Worm (Caenorhabditis elegans) whole organism, L2 larva: Measurements from ENCODE around the gene F37B12.3.

ENCODE experiments used
- C34F6.9 ChIP-seq: fragments of 150-350 bp; optimal IDR thresholded peaks from 2 replicates; lab custom pipeline; 2014; ENCODE audit warnings: missing biosample characterization, missing genetic modification characterization
- F13H6.1 ChIP-seq: sonication (generic microtip); optimal IDR thresholded peaks from 2 replicates; lab custom pipeline; 2016; ENCODE audit warnings: missing genetic modification characterization, missing compliant biosample characterization
- Y55F3AM.14 ChIP-seq: fragments of 200-800 bp; sonication (Bioruptor generic); optimal IDR thresholded peaks from 2 replicates; lab custom pipeline; 2018; ENCODE audit warnings: mild to moderate bottlenecking, missing genetic modification characterization, missing compliant biosample characterization
- alr-1 ChIP-seq: fragments of 150-350 bp; optimal IDR thresholded peaks from 2 replicates; lab custom pipeline; 2014; ENCODE audit warnings: missing biosample characterization, missing genetic modification characterization
- aly-2 ChIP-seq: fragments of 150-350 bp; optimal IDR thresholded peaks from 2 replicates; lab custom pipeline; 2014; ENCODE audit warnings: missing biosample characterization, missing genetic modification characterization
- blmp-1 ChIP-seq: sonication (generic microtip); optimal IDR thresholded peaks from 2 replicates; lab custom pipeline; 2017; ENCODE audit warnings: missing genetic modification characterization, mild to moderate bottlenecking, missing compliant biosample characterization, antibody characterized with exemption, moderate library complexity; ENCODE audit not compliant: insufficient read depth
- ceh-16 ChIP-seq: fragments of 150-350 bp; optimal IDR thresholded peaks from 2 replicates; lab custom pipeline; 2014; ENCODE audit warnings: missing biosample characterization, missing genetic modification characterization
- ceh-82 ChIP-seq: fragments of 150-350 bp; optimal IDR thresholded peaks from 2 replicates; lab custom pipeline; 2014; ENCODE audit warnings: missing biosample characterization, missing genetic modification characterization
- egl-27 ChIP-seq: sonication (generic microtip); optimal IDR thresholded peaks from 3 replicates; lab custom pipeline; 2017; ENCODE audit warnings: missing biosample characterization, missing genetic modification reagents, missing genetic modification characterization
- elt-3 ChIP-seq: sonication (generic microtip); optimal IDR thresholded peaks from 2 replicates; lab custom pipeline; 2017; ENCODE audit warnings: missing biosample characterization, missing genetic modification characterization
- fos-1 ChIP-seq: fragments of 150-350 bp; optimal IDR thresholded peaks from 2 replicates; lab custom pipeline; 2014; ENCODE audit warnings: missing biosample characterization, missing genetic modification characterization
- gmeb-1 ChIP-seq: fragments of 150-350 bp; optimal IDR thresholded peaks from 2 replicates; lab custom pipeline; 2014; ENCODE audit warnings: missing biosample characterization, missing genetic modification characterization
- lin-11 ChIP-seq: fragments of 150-350 bp; sonication (generic microtip); optimal IDR thresholded peaks from 2 replicates; lab custom pipeline; 2014; ENCODE audit warnings: missing biosample characterization, missing genetic modification characterization, inconsistent platforms, mixed read lengths
- lin-13 ChIP-seq: fragments of 150-350 bp; optimal IDR thresholded peaks from 2 replicates; lab custom pipeline; 2014; ENCODE audit warnings: missing biosample characterization, missing genetic modification reagents, missing genetic modification characterization
- lsy-2 ChIP-seq, 2 experiments: fragments of 150-350 bp in 1 of 2; sonication (generic microtip) in 1 of 2; optimal IDR thresholded peaks; 2 replicates each; lab custom pipeline; 2014 to 2017; ENCODE audit warnings: missing biosample characterization in 2 of 2, missing genetic modification characterization in 2 of 2
- mdl-1 ChIP-seq, 2 experiments: fragments of 150-350 bp in 1 of 2; sonication (generic microtip) in 1 of 2; optimal IDR thresholded peaks; 2 replicates each; lab custom pipeline; 2017; ENCODE audit warnings: missing biosample characterization in 2 of 2, missing genetic modification characterization in 2 of 2
- nhr-10 ChIP-seq: sonication (generic microtip); optimal IDR thresholded peaks from 2 replicates; lab custom pipeline; 2017; ENCODE audit warnings: missing biosample characterization, missing genetic modification characterization
- nhr-12 ChIP-seq: fragments of 150-350 bp; optimal IDR thresholded peaks from 2 replicates; lab custom pipeline; 2014; ENCODE audit warnings: missing biosample characterization, missing genetic modification characterization
- nhr-129 ChIP-seq: fragments of 150-350 bp; optimal IDR thresholded peaks from 2 replicates; lab custom pipeline; 2014; ENCODE audit warnings: missing biosample characterization, missing genetic modification characterization
- nhr-21 ChIP-seq: fragments of 150-350 bp; optimal IDR thresholded peaks from 2 replicates; lab custom pipeline; 2014; ENCODE audit warnings: missing biosample characterization, missing genetic modification characterization
- nhr-23 ChIP-seq: fragments of 150-350 bp; optimal IDR thresholded peaks from 2 replicates; lab custom pipeline; 2014; ENCODE audit warnings: missing biosample characterization, missing genetic modification reagents, missing genetic modification characterization
- nhr-237 ChIP-seq: fragments of 150-350 bp; optimal IDR thresholded peaks from 2 replicates; lab custom pipeline; 2014; ENCODE audit warnings: missing biosample characterization, missing genetic modification characterization
- nhr-25 ChIP-seq: fragments of 150-350 bp; sonication (generic microtip); optimal IDR thresholded peaks from 3 replicates; lab custom pipeline; 2014; ENCODE audit warnings: missing biosample characterization, missing genetic modification characterization
- nhr-6 ChIP-seq: fragments of 150-350 bp; optimal IDR thresholded peaks from 2 replicates; lab custom pipeline; 2014; ENCODE audit warnings: missing biosample characterization, missing genetic modification characterization
- nhr-77 ChIP-seq: fragments of 150-350 bp; optimal IDR thresholded peaks from 2 replicates; lab custom pipeline; 2014; ENCODE audit warnings: missing biosample characterization, missing genetic modification characterization
- peb-1 ChIP-seq: fragments of 150-350 bp; optimal IDR thresholded peaks from 2 replicates; lab custom pipeline; 2014; ENCODE audit warnings: missing biosample characterization, missing genetic modification characterization
- sma-9 ChIP-seq, 2 experiments: fragments of 150-350 bp in 1 of 2; sonication (generic microtip) in 1 of 2; optimal IDR thresholded peaks; 2 replicates each; lab custom pipeline; 2014 to 2016; ENCODE audit warnings: missing genetic modification characterization in 2 of 2, mild to moderate bottlenecking in 1 of 2, missing biosample characterization in 1 of 2, missing compliant biosample characterization in 1 of 2, missing genetic modification reagents in 1 of 2, moderate library complexity in 1 of 2
- snpc-4 ChIP-seq: fragments of 150-350 bp; optimal IDR thresholded peaks from 2 replicates; lab custom pipeline; 2014; ENCODE audit warnings: missing biosample characterization, missing genetic modification characterization
- unc-39 ChIP-seq: fragments of 150-350 bp; optimal IDR thresholded peaks from 2 replicates; lab custom pipeline; 2014; ENCODE audit warnings: missing biosample characterization, missing genetic modification characterization
- unc-55 ChIP-seq: fragments of 150-350 bp; sonication (generic microtip); optimal IDR thresholded peaks from 3 replicates; lab custom pipeline; 2014; ENCODE audit warnings: missing biosample characterization, missing genetic modification reagents, missing genetic modification characterization
- zag-1 ChIP-seq: fragments of 150-350 bp; optimal IDR thresholded peaks from 2 replicates; lab custom pipeline; 2014; ENCODE audit warnings: missing biosample characterization, missing genetic modification characterization
- ztf-1 ChIP-seq: fragments of 200-800 bp; sonication (Bioruptor generic); conservative IDR thresholded peaks from 2 replicates; pipeline ENCODE4 v1.3.6; 2022; ENCODE audit warnings: missing genetic modification characterization, missing compliant biosample characterization
- ztf-11 ChIP-seq: sonication (generic microtip); optimal IDR thresholded peaks from 2 replicates; lab custom pipeline; 2017; ENCODE audit warnings: missing biosample characterization, missing genetic modification characterization

The F37B12.3 gene

ce11 chrII:9013341-9013740 lies 27.9 kb downstream of the F37B12.3 start:
- TF ChIP-seq sma-9 (GFP tag; optimal IDR thresholded peaks at IDR 0.05; lab: Kevin White, UChicago) (peak; percentile 33), sma-9 (tag; optimal IDR thresholded peaks at IDR 0.05; lab: Kevin White, UChicago) (no peak), C34F6.9 (tag; lab: Kevin White, UChicago) (peak; percentile 18), blmp-1 (tag; lab: Kevin White, UChicago) (no peak), mdl-1 (tag; optimal IDR thresholded peaks at IDR 0.05; lab: Kevin White, UChicago) (peak in 1 of 2 experiments; percentile 22), peb-1 (tag; lab: Kevin White, UChicago) (no peak), nhr-129 (tag; lab: Kevin White, UChicago) (peak; percentile 37), nhr-12 (tag; lab: Kevin White, UChicago) (no peak), F13H6.1 (peak; percentile 55), lsy-2 (tag; optimal IDR thresholded peaks at IDR 0.05; lab: Kevin White, UChicago) (peak in 1 of 2 experiments; percentile 24), lin-11 (tag; lab: Kevin White, UChicago) (peak; percentile 29)

DNA sequence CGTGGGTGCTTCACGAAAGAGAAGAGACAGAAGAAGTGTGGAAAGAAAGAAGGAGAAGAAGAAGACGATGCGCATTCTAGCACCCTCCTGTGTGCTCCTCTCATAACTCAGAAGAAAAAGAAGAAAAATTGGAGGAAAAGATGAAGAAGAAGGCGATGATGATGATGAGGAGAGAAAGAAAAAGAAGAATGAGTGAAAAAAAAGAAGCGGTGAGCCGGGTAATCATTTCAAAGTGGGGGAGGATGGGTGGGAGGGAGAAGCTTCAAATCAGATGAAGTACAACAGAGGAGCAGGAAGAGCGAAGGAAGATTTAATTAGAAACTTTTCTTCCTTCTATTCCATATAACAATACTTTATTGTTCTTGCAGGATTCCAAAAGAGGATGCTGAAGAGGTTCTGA lies 30.5 kb downstream of the F37B12.3 start:
- no peak for TF ChIP-seq mdl-1 (tag; optimal IDR thresholded peaks at IDR 0.05; lab: Kevin White, UChicago)
- peak; percentile 71 for TF ChIP-seq unc-55 (GFP tag; lab: Kevin White, UChicago)
- no peak for TF ChIP-seq ceh-16
- peak; percentile 23 for TF ChIP-seq nhr-129 (tag; lab: Kevin White, UChicago)

ce11 chrII:9009976-9010702 lies 31.1 kb downstream of the F37B12.3 start:
- TF ChIP-seq lsy-2 (tag; optimal IDR thresholded peaks at IDR 0.05; lab: Kevin White, UChicago), result peak in 1 of 2 experiments; percentile 12
- peak; percentile 41 for TF ChIP-seq nhr-21 (tag; lab: Kevin White, UChicago)
- TF ChIP-seq snpc-4 (tag; lab: Kevin White, UChicago), result no peak
- TF ChIP-seq Y55F3AM.14 (GFP tag; lab: Kevin White, UChicago), result peak; percentile 4
- no peak for TF ChIP-seq ceh-82

DNA sequence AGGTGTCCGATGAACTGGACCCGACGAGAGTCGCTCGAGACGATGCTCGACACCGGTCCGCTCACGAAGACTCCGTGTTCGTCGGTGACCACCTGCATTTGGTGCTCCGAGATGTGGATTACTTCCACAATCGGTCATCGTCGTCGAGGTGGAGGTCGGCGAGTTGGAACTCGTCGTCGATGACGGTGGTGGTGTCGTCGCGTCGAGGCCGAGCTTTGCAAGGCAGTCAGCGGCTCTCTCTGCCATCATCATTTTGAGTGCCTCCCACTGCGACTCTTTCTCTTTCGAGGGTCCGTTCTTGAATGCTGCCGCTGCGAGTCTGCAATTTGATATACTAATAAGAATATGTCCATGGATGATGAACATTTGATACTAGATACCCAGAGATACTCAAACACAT lies 33.5 kb downstream of the F37B12.3 start:
- TF ChIP-seq nhr-237 (tag; lab: Kevin White, UChicago), result no peak
- TF ChIP-seq lin-11 (tag; lab: Kevin White, UChicago), result no peak
- no peak for TF ChIP-seq mdl-1 (tag; optimal IDR thresholded peaks at IDR 0.05; lab: Kevin White, UChicago)
- TF ChIP-seq alr-1, result no peak
- no peak for TF ChIP-seq ztf-1 (GFP tag; lab: Robert Waterston, UW)

DNA sequence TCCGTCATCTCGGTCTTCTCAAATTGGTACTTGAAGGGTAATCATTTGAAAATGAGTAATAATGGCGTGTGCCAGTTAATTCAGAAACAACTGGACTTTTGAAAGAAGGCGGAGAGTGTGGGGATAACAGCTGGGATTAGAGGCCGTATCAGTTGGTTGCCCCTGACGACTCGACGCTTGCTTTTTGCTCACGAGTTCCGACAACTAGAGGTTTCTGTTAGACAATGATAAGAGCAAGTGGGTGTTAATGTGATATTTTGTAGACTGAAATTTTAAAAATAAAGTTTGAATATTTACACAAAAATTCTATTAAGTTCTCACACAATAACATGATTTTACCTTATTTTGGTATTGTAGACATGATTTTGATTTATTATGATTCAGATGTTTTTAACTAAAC lies 36.1 kb downstream of the F37B12.3 start, which contains the start of gene F44G4.7:
F44G4.7 (minus strand) TSS at position 101 of the 400 bp plus-strand sequence.
- TF ChIP-seq zag-1 (no peak), gmeb-1 (tag; lab: Kevin White, UChicago) (no peak), nhr-23 (tag; lab: Kevin White, UChicago) (no peak), unc-55 (GFP tag; lab: Kevin White, UChicago) (no peak), nhr-77 (tag; lab: Kevin White, UChicago) (no peak), mdl-1 (tag; optimal IDR thresholded peaks at IDR 0.05; lab: Kevin White, UChicago) (no peak), nhr-129 (tag; lab: Kevin White, UChicago) (no peak), lin-13 (no peak), nhr-25 (tag; lab: Kevin White, UChicago) (no peak), aly-2 (no peak), nhr-21 (tag; lab: Kevin White, UChicago) (no peak), sma-9 (GFP tag; optimal IDR thresholded peaks at IDR 0.05; lab: Kevin White, UChicago) (no peak), sma-9 (tag; optimal IDR thresholded peaks at IDR 0.05; lab: Kevin White, UChicago) (no peak), alr-1 (no peak), ceh-16 (no peak), blmp-1 (tag; lab: Kevin White, UChicago) (no peak), egl-27 (tag; lab: Kevin White, UChicago) (no peak)

DNA sequence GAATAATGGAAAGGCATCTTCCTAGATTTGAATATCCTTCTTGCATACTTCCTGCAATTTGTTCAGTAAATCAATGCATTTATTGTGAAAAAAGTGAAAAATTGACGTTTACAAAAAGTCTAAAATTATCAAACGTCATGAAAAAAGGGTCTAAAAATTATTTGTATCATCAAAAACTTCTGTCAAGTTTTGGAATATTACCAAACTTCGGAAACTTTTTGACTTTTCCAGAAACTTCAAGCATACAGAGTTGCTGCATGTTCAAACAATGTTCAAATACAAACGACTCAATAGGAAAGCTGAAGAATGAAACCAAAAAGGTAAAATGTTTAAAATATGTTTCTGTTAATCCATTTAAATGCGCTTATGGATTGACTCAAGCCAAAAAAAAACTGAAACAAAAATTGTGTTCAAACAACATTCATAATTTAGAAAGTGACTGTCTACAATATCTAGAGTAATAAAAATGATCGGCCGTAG lies 39.4 kb downstream of the F37B12.3 start, which contains the start of gene F44G4.6:
F44G4.6 (minus strand) TSS at position 51 of the 480 bp plus-strand sequence.
- TF ChIP-seq elt-3 (tag; lab: Kevin White, UChicago) (no peak), snpc-4 (tag; lab: Kevin White, UChicago) (no peak), nhr-6 (tag; lab: Kevin White, UChicago) (no peak), lin-13 (no peak), ztf-11 (tag; lab: Kevin White, UChicago) (no peak), fos-1 (no peak), egl-27 (tag; lab: Kevin White, UChicago) (no peak), unc-39 (tag; lab: Kevin White, UChicago) (no peak), nhr-77 (tag; lab: Kevin White, UChicago) (no peak), nhr-10 (tag; lab: Kevin White, UChicago) (no peak)
